Fruit fly (Drosophila melanogaster) Kc167 (cell line): ENCODE results near the gene ETHR.

ENCODE experiments used
- Myc ChIP-seq: fragments of >200 bp; optimal IDR thresholded peaks from 2 replicates; lab custom pipeline; 2017; ENCODE audit warnings: missing external identifiers
- Sin3A ChIP-seq: fragments of >200 bp; optimal IDR thresholded peaks from 2 replicates; lab custom pipeline; 2018; ENCODE audit warnings: missing external identifiers
- h ChIP-seq: fragments of >200 bp; optimal IDR thresholded peaks from 3 replicates; lab custom pipeline; 2018; ENCODE audit warnings: missing external identifiers
- insv ChIP-seq: fragments of >200 bp; optimal IDR thresholded peaks from 3 replicates; lab custom pipeline; 2018; ENCODE audit warnings: missing external identifiers
- psq ChIP-seq: fragments of >200 bp; optimal IDR thresholded peaks from 2 replicates; lab custom pipeline; 2017; ENCODE audit warnings: missing external identifiers
- ttk ChIP-seq: sonication (Bioruptor generic); optimal IDR thresholded peaks from 2 replicates; lab custom pipeline; 2017; ENCODE audit warnings: missing external identifiers

Gene ETHR

dm6 chr3R:21246492-21247061, at the start of gene ETHR:
Gene ETHR, plus strand, starts transcription at chr3R:21247011.
- TF ChIP-seq h (lab: Kevin White, UChicago): no peak
- TF ChIP-seq insv: no peak
- TF ChIP-seq ttk (lab: Kevin White, UChicago): no peak
- TF ChIP-seq psq (lab: Kevin White, UChicago): no peak
- no peak for TF ChIP-seq Myc (lab: Kevin White, UChicago)
- TF ChIP-seq Sin3A (lab: Kevin White, UChicago): no peak

- TF ChIP-seq ttk (lab: Kevin White, UChicago) (no peak), Sin3A (lab: Kevin White, UChicago) (no peak), h (lab: Kevin White, UChicago) (no peak)
These were observed 49.2 kb upstream of the ETHR start for dm6 chr3R:21197566-21197965.

dm6 chr3R:21198073-21198472, 48.7 kb upstream of the ETHR start:
- no peak for TF ChIP-seq insv
- TF ChIP-seq Sin3A (lab: Kevin White, UChicago): no peak
- no peak for TF ChIP-seq ttk (lab: Kevin White, UChicago)

dm6 chr3R:21199085-21199899, 47.5 kb upstream of the ETHR start:
- TF ChIP-seq insv (no peak), ttk (lab: Kevin White, UChicago) (no peak), Sin3A (lab: Kevin White, UChicago) (no peak), psq (lab: Kevin White, UChicago) (no peak), Myc (lab: Kevin White, UChicago) (no peak), h (lab: Kevin White, UChicago) (no peak)

dm6 chr3R:21199953-21200368, 46.9 kb upstream of the ETHR start:
- TF ChIP-seq psq (lab: Kevin White, UChicago) (no peak), h (lab: Kevin White, UChicago) (no peak), ttk (lab: Kevin White, UChicago) (no peak), Myc (lab: Kevin White, UChicago) (no peak), Sin3A (lab: Kevin White, UChicago) (no peak), insv (no peak)

- no peak for TF ChIP-seq insv
- no peak for TF ChIP-seq ttk (lab: Kevin White, UChicago)
- TF ChIP-seq Sin3A (lab: Kevin White, UChicago): no peak
- no peak for TF ChIP-seq psq (lab: Kevin White, UChicago)
- no peak for TF ChIP-seq h (lab: Kevin White, UChicago)
- TF ChIP-seq Myc (lab: Kevin White, UChicago): no peak
These were observed 45.2 kb upstream of the ETHR start for dm6 chr3R:21201627-21202026.

- TF ChIP-seq Sin3A (lab: Kevin White, UChicago): no peak
- TF ChIP-seq h (lab: Kevin White, UChicago): no peak
These were observed 43.7 kb upstream of the ETHR start for dm6 chr3R:21203135-21203534.

dm6 chr3R:21203660-21204499, 42.9 kb upstream of the ETHR start:
- TF ChIP-seq ttk (lab: Kevin White, UChicago) (no peak), psq (lab: Kevin White, UChicago) (no peak), insv (no peak), h (lab: Kevin White, UChicago) (no peak), Myc (lab: Kevin White, UChicago) (no peak), Sin3A (lab: Kevin White, UChicago) (no peak)

- TF ChIP-seq psq (lab: Kevin White, UChicago): no peak
- no peak for TF ChIP-seq Myc (lab: Kevin White, UChicago)
- no peak for TF ChIP-seq Sin3A (lab: Kevin White, UChicago)
- no peak for TF ChIP-seq h (lab: Kevin White, UChicago)
These were observed 42.2 kb upstream of the ETHR start for dm6 chr3R:21204500-21205167.

- no peak for TF ChIP-seq h (lab: Kevin White, UChicago)
- TF ChIP-seq insv: no peak
- TF ChIP-seq ttk (lab: Kevin White, UChicago): no peak
- TF ChIP-seq Sin3A (lab: Kevin White, UChicago): no peak
- no peak for TF ChIP-seq Myc (lab: Kevin White, UChicago)
- TF ChIP-seq psq (lab: Kevin White, UChicago): no peak
These were observed 41.0 kb upstream of the ETHR start for dm6 chr3R:21205680-21206326.

dm6 chr3R:21206327-21206728, 40.5 kb upstream of the ETHR start:
- TF ChIP-seq Myc (lab: Kevin White, UChicago) (no peak), insv (no peak), Sin3A (lab: Kevin White, UChicago) (no peak)
